Fruit fly (Drosophila melanogaster) whole organism, embryonic: ENCODE measurements around the gene lectin-33A.

Source experiments
- BEAF-32 ChIP-seq: fragments of 200-800 bp; sonication (Bioruptor generic); optimal IDR thresholded peaks from 3 replicates; lab custom pipeline; 2017; ENCODE audit warnings: missing biosample characterization, missing genetic modification characterization, mild to moderate bottlenecking, moderate library complexity, missing genetic modification reagents
- CG11398 ChIP-seq: fragments of 200-800 bp; sonication (Bioruptor generic); optimal IDR thresholded peaks from 2 replicates; lab custom pipeline; 2016; ENCODE audit warnings: missing biosample characterization, missing genetic modification characterization
- CG12299 ChIP-seq: fragments of 200-800 bp; sonication (Bioruptor generic); optimal IDR thresholded peaks from 2 replicates; lab custom pipeline; 2018; ENCODE audit warnings: missing biosample characterization, mild to moderate bottlenecking, missing genetic modification characterization
- CG14710 ChIP-seq: fragments of 200-800 bp; sonication (Bioruptor generic); optimal IDR thresholded peaks from 3 replicates; lab custom pipeline; 2019; ENCODE audit warnings: missing biosample characterization, mild to moderate bottlenecking, missing genetic modification characterization, moderate library complexity
- CG15514 ChIP-seq: fragments of 200-800 bp; sonication (Bioruptor generic); optimal IDR thresholded peaks from 3 replicates; lab custom pipeline; 2017; ENCODE audit warnings: missing biosample characterization, missing genetic modification characterization, mild to moderate bottlenecking, moderate library complexity, missing genetic modification reagents
- CG1647 ChIP-seq: fragments of 200-800 bp; sonication (Bioruptor generic); optimal IDR thresholded peaks from 3 replicates; lab custom pipeline; 2016; ENCODE audit warnings: missing biosample characterization, missing genetic modification characterization
- CG17186 ChIP-seq: fragments of 200-800 bp; sonication (Bioruptor generic); optimal IDR thresholded peaks from 3 replicates; lab custom pipeline; 2017; ENCODE audit warnings: missing biosample characterization, missing genetic modification reagents, missing genetic modification characterization
- CG17829 ChIP-seq: fragments of 200-800 bp; optimal IDR thresholded peaks from 2 replicates; lab custom pipeline; 2019; ENCODE audit warnings: missing biosample characterization, mild to moderate bottlenecking, missing genetic modification characterization, moderate library complexity
- CG18476 ChIP-seq: fragments of 200-800 bp; sonication (Bioruptor generic); optimal IDR thresholded peaks from 2 replicates; lab custom pipeline; 2016; ENCODE audit warnings: missing biosample characterization, mild to moderate bottlenecking, missing genetic modification characterization
- CG2875 ChIP-seq: fragments of 200-800 bp; sonication (Bioruptor generic); optimal IDR thresholded peaks from 2 replicates; lab custom pipeline; 2017; ENCODE audit warnings: missing biosample characterization, mild to moderate bottlenecking, missing genetic modification characterization, missing genetic modification reagents
- CG33213 ChIP-seq: fragments of 200-800 bp; sonication (Bioruptor generic); optimal IDR thresholded peaks from 3 replicates; lab custom pipeline; 2016; ENCODE audit warnings: missing biosample characterization, missing genetic modification characterization
- CG6813 ChIP-seq: fragments of 200-800 bp; sonication (Bioruptor generic); optimal IDR thresholded peaks from 2 replicates; lab custom pipeline; 2017; ENCODE audit warnings: missing biosample characterization, missing genetic modification characterization, mild to moderate bottlenecking, moderate library complexity, missing genetic modification reagents
- CG7372 ChIP-seq: fragments of 200-800 bp; sonication (Bioruptor generic); IDR thresholded peaks from 2 replicates; pipeline ENCODE4 v1.3.6; 2022; ENCODE audit warnings: missing biosample characterization, missing genetic modification characterization
- CG7556 ChIP-seq: fragments of 200-800 bp; sonication (Bioruptor generic); optimal IDR thresholded peaks from 2 replicates; lab custom pipeline; 2017; ENCODE audit warnings: missing biosample characterization, mild to moderate bottlenecking, missing genetic modification characterization
- CG9817 ChIP-seq: fragments of 200-800 bp; sonication (Bioruptor generic); optimal IDR thresholded peaks from 2 replicates; lab custom pipeline; 2018; ENCODE audit warnings: missing biosample characterization, mild to moderate bottlenecking, missing genetic modification characterization, moderate library complexity
- CrebB ChIP-seq: fragments of 200-800 bp; sonication (Bioruptor generic); optimal IDR thresholded peaks from 3 replicates; lab custom pipeline; 2018; ENCODE audit warnings: missing biosample characterization, mild to moderate bottlenecking, missing genetic modification characterization
- D19A ChIP-seq: fragments of 200-800 bp; optimal IDR thresholded peaks from 3 replicates; lab custom pipeline; 2019; ENCODE audit warnings: missing biosample characterization, mild to moderate bottlenecking, missing genetic modification characterization, moderate library complexity
- H2.0 ChIP-seq: fragments of 200-800 bp; sonication (Bioruptor generic); IDR thresholded peaks from 2 replicates; pipeline ENCODE4 v1.3.6; 2022; ENCODE audit warnings: missing biosample characterization, missing genetic modification characterization
- Hey ChIP-seq: fragments of 200-800 bp; sonication (Bioruptor generic); optimal IDR thresholded peaks from 3 replicates; lab custom pipeline; 2018; ENCODE audit warnings: missing biosample characterization, mild to moderate bottlenecking, missing genetic modification characterization
- Hmx ChIP-seq: fragments of 200-800 bp; sonication (Bioruptor generic); optimal IDR thresholded peaks from 2 replicates; lab custom pipeline; 2016; ENCODE audit warnings: missing biosample characterization, missing genetic modification characterization
- Lpt ChIP-seq: fragments of >200 bp; optimal IDR thresholded peaks from 2 replicates; lab custom pipeline; 2018; ENCODE audit warnings: missing biosample characterization, missing genetic modification characterization
- MTF-1 ChIP-seq: fragments of 200-800 bp; sonication (Bioruptor generic); optimal IDR thresholded peaks from 2 replicates; lab custom pipeline; 2018; ENCODE audit warnings: missing biosample characterization, mild to moderate bottlenecking, missing genetic modification characterization, borderline replicate concordance
- NC2α ChIP-seq: fragments of 200-800 bp; sonication (Bioruptor generic); optimal IDR thresholded peaks from 2 replicates; lab custom pipeline; 2016; ENCODE audit warnings: missing biosample characterization, missing genetic modification characterization
- Sin3A ChIP-seq: fragments of >200 bp; optimal IDR thresholded peaks from 2 replicates; lab custom pipeline; 2018
- Ssrp ChIP-seq: fragments of 200-800 bp; sonication (Bioruptor generic); optimal IDR thresholded peaks from 2 replicates; lab custom pipeline; 2018; ENCODE audit warnings: missing biosample characterization, mild to moderate bottlenecking, missing genetic modification characterization, moderate library complexity
- ara ChIP-seq: fragments of 200-800 bp; sonication (Bioruptor generic); IDR thresholded peaks from 2 replicates; pipeline ENCODE4 v1.3.6; 2022; ENCODE audit warnings: missing biosample characterization, missing genetic modification characterization
- bsh ChIP-seq, 2 experiments: fragments of 200-800 bp; sonication (Bioruptor generic); optimal IDR thresholded peaks; 2 replicates each; lab custom pipeline; 2017 to 2018; ENCODE audit warnings: mild to moderate bottlenecking in 2 of 2, missing biosample characterization in 2 of 2, missing genetic modification characterization in 2 of 2, moderate library complexity in 1 of 2
- cato ChIP-seq: fragments of 200-800 bp; sonication (Bioruptor generic); optimal IDR thresholded peaks from 2 replicates; lab custom pipeline; 2016; ENCODE audit warnings: missing biosample characterization, missing genetic modification characterization, borderline replicate concordance
- corto ChIP-seq: fragments of 200-800 bp; sonication (Bioruptor generic); optimal IDR thresholded peaks from 2 replicates; lab custom pipeline; 2016; ENCODE audit warnings: missing biosample characterization, mild to moderate bottlenecking, missing genetic modification characterization, moderate library complexity
- crp ChIP-seq, 2 experiments: fragments of 200-800 bp; sonication (Bioruptor generic); optimal IDR thresholded peaks; 2 replicates in 1 of 2; 3 replicates in 1 of 2; lab custom pipeline; 2017; ENCODE audit warnings: missing biosample characterization in 2 of 2, missing genetic modification characterization in 2 of 2, mild to moderate bottlenecking in 1 of 2, moderate library complexity in 1 of 2
- ewg ChIP-seq: fragments of 200-800 bp; sonication (Bioruptor generic); optimal IDR thresholded peaks from 3 replicates; lab custom pipeline; 2017; ENCODE audit warnings: mild to moderate bottlenecking, missing biosample characterization, missing genetic modification reagents, missing genetic modification characterization
- fd3F ChIP-seq: fragments of 200-800 bp; sonication (Bioruptor generic); optimal IDR thresholded peaks from 2 replicates; lab custom pipeline; 2018; ENCODE audit warnings: missing biosample characterization, mild to moderate bottlenecking, missing genetic modification characterization, moderate library complexity
- fd96Cb ChIP-seq: fragments of 200-800 bp; sonication (Bioruptor generic); optimal IDR thresholded peaks from 2 replicates; lab custom pipeline; 2018; ENCODE audit warnings: missing biosample characterization, mild to moderate bottlenecking, missing genetic modification characterization, moderate library complexity
- fu2 ChIP-seq: fragments of 200-800 bp; sonication (Bioruptor generic); optimal IDR thresholded peaks from 2 replicates; lab custom pipeline; 2016; ENCODE audit warnings: missing biosample characterization, missing genetic modification characterization
- grau ChIP-seq: fragments of 200-800 bp; optimal IDR thresholded peaks from 3 replicates; lab custom pipeline; 2019; ENCODE audit warnings: missing biosample characterization, mild to moderate bottlenecking, missing genetic modification characterization, moderate library complexity
- gsb ChIP-seq: fragments of 200-800 bp; sonication (Bioruptor generic); IDR thresholded peaks from 2 replicates; pipeline ENCODE4 v1.3.6; 2022; ENCODE audit warnings: missing biosample characterization, missing genetic modification characterization
- gt ChIP-seq: fragments of 200-800 bp; sonication (Bioruptor generic); IDR thresholded peaks from 2 replicates; pipeline ENCODE4 v1.3.6; 2022; ENCODE audit warnings: missing biosample characterization, missing genetic modification characterization
- knrl ChIP-seq: fragments of 200-800 bp; sonication (Bioruptor generic); IDR thresholded peaks from 3 replicates; pipeline ENCODE4 v1.3.6; 2022; ENCODE audit warnings: missing biosample characterization, missing genetic modification characterization; ENCODE audit not compliant: partially characterized antibody
- oc ChIP-seq: fragments of 200-800 bp; sonication (Bioruptor generic); optimal IDR thresholded peaks from 2 replicates; lab custom pipeline; 2018; ENCODE audit warnings: missing biosample characterization, mild to moderate bottlenecking, missing genetic modification characterization, moderate library complexity
- pnt ChIP-seq: fragments of 200-800 bp; sonication (Bioruptor generic); optimal IDR thresholded peaks from 3 replicates; lab custom pipeline; 2016; ENCODE audit warnings: missing biosample characterization, missing genetic modification characterization
- ranshi ChIP-seq: fragments of 200-800 bp; sonication (Bioruptor generic); IDR thresholded peaks from 2 replicates; pipeline ENCODE4 v1.3.6; 2022; ENCODE audit warnings: missing biosample characterization, missing genetic modification characterization
- ro ChIP-seq: fragments of 200-800 bp; sonication (Bioruptor generic); IDR thresholded peaks from 2 replicates; pipeline ENCODE4 v1.3.6; 2022; ENCODE audit warnings: missing biosample characterization, missing genetic modification characterization
- row ChIP-seq: fragments of 200-800 bp; sonication (Bioruptor generic); IDR thresholded peaks from 3 replicates; pipeline ENCODE4 v1.3.6; 2022; ENCODE audit warnings: missing biosample characterization, missing genetic modification characterization
- sob ChIP-seq: fragments of 200-800 bp; sonication (Bioruptor generic); IDR thresholded peaks from 2 replicates; pipeline ENCODE4 v1.3.6; 2022; ENCODE audit warnings: missing biosample characterization, missing genetic modification characterization
- toy ChIP-seq: fragments of 200-800 bp; sonication (Bioruptor generic); IDR thresholded peaks from 2 replicates; pipeline ENCODE4 v1.3.6; 2022; ENCODE audit warnings: missing biosample characterization, missing genetic modification characterization
- ttk ChIP-seq: fragments of 200-800 bp; sonication (Bioruptor generic); IDR thresholded peaks from 2 replicates; pipeline ENCODE4 v2.1.2; 2022; ENCODE audit warnings: missing biosample characterization, missing genetic modification characterization
- vfl ChIP-seq: fragments of 200-800 bp; sonication (Bioruptor generic); optimal IDR thresholded peaks from 2 replicates; lab custom pipeline; 2016; ENCODE audit warnings: missing biosample characterization, missing genetic modification characterization
- vnd ChIP-seq: fragments of 200-800 bp; sonication (Bioruptor generic); IDR thresholded peaks from 3 replicates; pipeline ENCODE4 v1.3.6; 2022; ENCODE audit warnings: missing biosample characterization, missing genetic modification characterization; ENCODE audit not compliant: partially characterized antibody
- wdn ChIP-seq: fragments of 200-800 bp; sonication (Bioruptor generic); IDR thresholded peaks from 2 replicates; pipeline ENCODE4 v1.3.6; 2022; ENCODE audit warnings: missing biosample characterization, missing genetic modification characterization

Gene lectin-33A

dm6 chr2L:11044678-11045466, 43.0 kb downstream of the lectin-33A start (continued):
- TF ChIP-seq corto (GFP tag; lab: Kevin White, UChicago) (peak; percentile 71), NC2α (GFP tag; lab: Kevin White, UChicago) (no peak), CG6813 (GFP tag; lab: Kevin White, UChicago) (peak; percentile 69), grau (tag; lab: Kevin White, UChicago) (peak; percentile 39), wdn (GFP tag; lab: Robert Waterston, UW) (no peak), CG18476 (GFP tag; lab: Kevin White, UChicago) (no peak), CG17186 (GFP tag; lab: Kevin White, UChicago) (no peak), vnd (GFP tag; lab: Robert Waterston, UW) (no peak), Sin3A (lab: Kevin White, UChicago) (no peak), CG1647 (GFP tag; lab: Kevin White, UChicago) (no peak), CG7372 (GFP tag; lab: Robert Waterston, UW) (no peak), Ssrp (tag; lab: Kevin White, UChicago) (no peak), MTF-1 (GFP tag; lab: Kevin White, UChicago) (peak; percentile 72), CG12299 (tag; lab: Kevin White, UChicago) (peak; percentile 18), bsh (GFP tag; optimal IDR thresholded peaks at IDR 0.05; lab: Kevin White, UChicago) (peak; percentile 42 to 49), CG15514 (GFP tag; lab: Kevin White, UChicago) (peak; percentile 41), sob (peak; percentile 26; the same call in 1 of the 2 replicates), pnt (GFP tag; lab: Kevin White, UChicago) (no peak), CG11398 (GFP tag; lab: Kevin White, UChicago) (no peak), CG33213 (no peak), D19A (tag; lab: Kevin White, UChicago) (peak; percentile 71), fd96Cb (tag; lab: Kevin White, UChicago) (no peak), oc (peak; percentile 44), Hmx (no peak), ranshi (GFP tag; lab: Robert Waterston, UW) (no peak), ttk (GFP tag; lab: Robert Waterston, UW) (no peak), CrebB (tag; lab: Kevin White, UChicago) (peak; percentile 63), CG14710 (peak; percentile 17), CG2875 (GFP tag; lab: Kevin White, UChicago) (peak; percentile 72), knrl (GFP tag; lab: Robert Waterston, UW) (no peak), ewg (GFP tag; lab: Kevin White, UChicago) (no peak), gsb (GFP tag; lab: Robert Waterston, UW) (no peak), BEAF-32 (GFP tag; lab: Kevin White, UChicago) (no peak), H2.0 (GFP tag; lab: Robert Waterston, UW) (peak; percentile 41), fd3F (no peak), CG17829 (tag; lab: Kevin White, UChicago) (no peak), gt (GFP tag; lab: Robert Waterston, UW) (no peak), ara (GFP tag; lab: Robert Waterston, UW) (no peak), cato (GFP tag; lab: Kevin White, UChicago) (no peak), Lpt (no peak), toy (GFP tag; lab: Robert Waterston, UW) (no peak), CG9817 (tag; lab: Kevin White, UChicago) (no peak), vfl (GFP tag; lab: Kevin White, UChicago) (no peak), CG7556 (GFP tag; lab: Kevin White, UChicago) (peak; percentile 32), ro (GFP tag; lab: Robert Waterston, UW) (no peak), Hey (tag; lab: Kevin White, UChicago) (peak; percentile 63), crp (GFP tag; optimal IDR thresholded peaks at IDR 0.05; lab: Kevin White, UChicago) (peak in 1 of 2 experiments; percentile 10), fu2 (GFP tag; lab: Kevin White, UChicago) (no peak), row (GFP tag; lab: Robert Waterston, UW) (peak; percentile 51)
